Worm (Caenorhabditis elegans): ENCODE measurements around the gene F15H10.8.

- TF ChIP-seq ceh-13 (GFP tag; optimal IDR thresholded peaks at IDR 0.05) (no peak), flt-1 (GFP tag; IDR thresholded peaks at IDR 0.05) (no peak), ama-1 (optimal IDR thresholded peaks at IDR 0.05) (no peak), hmbx-1 (tag; optimal IDR thresholded peaks at IDR 0.05) (no peak), tra-4 (tag; optimal IDR thresholded peaks at IDR 0.05) (no peak), aly-1 (tag; optimal IDR thresholded peaks at IDR 0.05) (no peak), B0310.2 (tag; optimal IDR thresholded peaks at IDR 0.05) (no peak), ets-7 (tag; optimal IDR thresholded peaks at IDR 0.05) (no peak), hnd-1 (tag; optimal IDR thresholded peaks at IDR 0.05) (no peak), scrt-1 (GFP tag; IDR thresholded peaks at IDR 0.05) (no peak), pes-1 (GFP tag; IDR thresholded peaks at IDR 0.05) (no peak), tbx-11 (GFP tag; IDR thresholded peaks at IDR 0.05) (no peak), tbx-37 (GFP tag; conservative IDR thresholded peaks at IDR 0.05) (no peak), ceh-36 (tag; optimal IDR thresholded peaks at IDR 0.05) (no peak)
These were observed 14.2 kb upstream of the F15H10.8 start, which contains the start of gene F15H10.10 for ce11 chrV:10416925-10417324.

Measured in whole organism, early embryonic.